Worm (Caenorhabditis elegans): Measurements from ENCODE around the gene C06E4.1.
A peak's percentile ranks its signal among the peaks of the same experiment; 100 is the strongest.

Gene C06E4.1

ce11 chrIV:7316613-7317153 lies 33.6 kb downstream of the C06E4.1 start, which contains the start of gene F42C5.9:
TSS of gene F42C5.9 (minus strand) at chrIV:7317103.
- TF ChIP-seq egrh-3 (GFP tag; IDR thresholded peaks at IDR 0.05) (no peak), aptf-2 (GFP tag; conservative IDR thresholded peaks at IDR 0.05) (0 out of 2 replicates have a peak, but pooled peaks have one; percentile 36), C17E4.6 (GFP tag; IDR thresholded peaks at IDR 0.05) (no peak), ccch-3 (GFP tag; optimal IDR thresholded peaks at IDR 0.05) (no peak), B0336.3 (GFP tag; IDR thresholded peaks at IDR 0.05) (peak; percentile 58), sdz-38 (tag; optimal IDR thresholded peaks at IDR 0.05) (no peak), lir-1 (GFP tag; conservative IDR thresholded peaks at IDR 0.05) (no peak), mes-4 (tag; optimal IDR thresholded peaks at IDR 0.05) (no peak), F22D6.2 (tag; optimal IDR thresholded peaks at IDR 0.05) (no peak), xnd-1 (tag; optimal IDR thresholded peaks at IDR 0.05) (peak; percentile 93), ekl-4 (GFP tag; IDR thresholded peaks at IDR 0.05) (peak; percentile 77), F52B5.7 (tag; optimal IDR thresholded peaks at IDR 0.05) (no peak), tlf-1 (GFP tag; optimal IDR thresholded peaks at IDR 0.05) (peak; percentile 43), lsl-1 (GFP tag; optimal IDR thresholded peaks at IDR 0.05) (peak; percentile 70), nfya-1 (tag; optimal IDR thresholded peaks at IDR 0.05; ENCODE audit: borderline replicate concordance, insufficient read depth) (no peak), fkh-3 (tag; optimal IDR thresholded peaks at IDR 0.05) (no peak), ztf-18 (tag; optimal IDR thresholded peaks at IDR 0.05) (peak; percentile 56), snpc-4 (GFP tag; optimal IDR thresholded peaks at IDR 0.05) (peak; percentile 96), snpc-4 (tag; optimal IDR thresholded peaks at IDR 0.05) (peak; percentile 96 to 98 (median 98)), nhr-27 (tag; optimal IDR thresholded peaks at IDR 0.05) (no peak), T07F8.4 (tag; optimal IDR thresholded peaks at IDR 0.05) (no peak), F39B2.1 (GFP tag; IDR thresholded peaks at IDR 0.05) (0 out of 2 replicates have a peak, but pooled peaks have one; percentile 71), egl-18 (GFP tag; IDR thresholded peaks at IDR 0.05) (no peak), hmg-20 (GFP tag; IDR thresholded peaks at IDR 0.05) (no peak), lag-1 (GFP tag; IDR thresholded peaks at IDR 0.05) (no peak), C06A6.2 (GFP tag; conservative IDR thresholded peaks at IDR 0.05) (no peak), athp-1 (tag; optimal IDR thresholded peaks at IDR 0.05) (no peak), mel-28 (tag; optimal IDR thresholded peaks at IDR 0.05; ENCODE audit: borderline replicate concordance) (no peak), hlh-12 (tag; optimal IDR thresholded peaks at IDR 0.05) (no peak), F23B12.7 (tag; optimal IDR thresholded peaks at IDR 0.05; ENCODE audit: insufficient read depth) (peak; percentile 81), attf-6 (GFP tag; IDR thresholded peaks at IDR 0.05) (peak; percentile 83), hrde-1 (tag; optimal IDR thresholded peaks at IDR 0.05; ENCODE audit: borderline replicate concordance) (peak; percentile 80), nfya-2 (GFP tag; IDR thresholded peaks at IDR 0.05) (no peak), nhr-90 (tag; optimal IDR thresholded peaks at IDR 0.05) (no peak), lsy-27 (tag; optimal IDR thresholded peaks at IDR 0.05; ENCODE audit: borderline replicate concordance, insufficient read depth) (peak; percentile 58), mxl-1 (tag; optimal IDR thresholded peaks at IDR 0.05) (no peak), pbrm-1 (GFP tag; IDR thresholded peaks at IDR 0.05) (peak; percentile 95), ztf-6 (GFP tag; IDR thresholded peaks at IDR 0.05) (no peak), madf-10 (tag; optimal IDR thresholded peaks at IDR 0.05) (no peak), hsf-1 (GFP tag; IDR thresholded peaks at IDR 0.05) (no peak; the same call in 1 of the 2 replicates), bed-1 (GFP tag; IDR thresholded peaks at IDR 0.05) (no peak), efl-1 (GFP tag; optimal IDR thresholded peaks at IDR 0.05) (peak; percentile 35), hmg-1.2 (GFP tag; IDR thresholded peaks at IDR 0.05) (peak; percentile 93), ceh-100 (GFP tag; IDR thresholded peaks at IDR 0.05) (no peak; the same call in 1 of the 2 replicates), nfyb-1 (GFP tag; IDR thresholded peaks at IDR 0.05) (peak; percentile 66; the same call in 1 of the 2 replicates), K12H6.12 (tag; optimal IDR thresholded peaks at IDR 0.05) (no peak), pha-4 (tag; optimal IDR thresholded peaks at IDR 0.05) (no peak), bed-2 (GFP tag; IDR thresholded peaks at IDR 0.05) (no peak), Y53F4B.3 (GFP tag; IDR thresholded peaks at IDR 0.05) (peak; percentile 50; the same call in 1 of the 2 replicates)
